4 fruit fly cellular contexts compared by ENCODE assay signal in genomic region chrX:18703875-18704274, dm6.
TF ChIP-seq lines count a peak whose summit lies in the region.

No protein-coding gene starts in this region.

- TF ChIP-seq CTCF in S2 (optimal IDR thresholded peaks at IDR 0.05; lab: Kevin White, UChicago), result peak; percentile 90 to 92
- peak; percentile 89 for TF ChIP-seq CTCF in whole organism, embryonic (GFP tag; optimal IDR thresholded peaks at IDR 0.05; lab: Kevin White, UChicago)

TF ChIP-seq in whole organism, embryonic, 481 proteins besides CTCF, POLR2A, EP300 and RAD21:
- TF ChIP-seq CG32532 (GFP tag; IDR thresholded peaks at IDR 0.05; lab: Robert Waterston, UW), result 0 out of 2 replicates have a peak, but pooled peaks have one; percentile 14
- peak; percentile 79 for TF ChIP-seq Dip2 (GFP tag; IDR thresholded peaks at IDR 0.05; lab: Robert Waterston, UW)
- TF ChIP-seq stwl (tag; optimal IDR thresholded peaks at IDR 0.05; lab: Kevin White, UChicago), result peak; percentile 29
- TF ChIP-seq Blimp-1 (GFP tag; optimal IDR thresholded peaks at IDR 0.05; lab: Kevin White, UChicago), result peak; percentile 4
- peak; percentile 51 for TF ChIP-seq CG18011 (GFP tag; optimal IDR thresholded peaks at IDR 0.05; lab: Kevin White, UChicago)
- peak; percentile 84 for TF ChIP-seq Deaf1 (tag; optimal IDR thresholded peaks at IDR 0.05; lab: Kevin White, UChicago)
- TF ChIP-seq ci (GFP tag; IDR thresholded peaks at IDR 0.05; lab: Robert Waterston, UW), result 0 out of 3 replicates have a peak, but pooled peaks have one; percentile 14
- peak; percentile 16 for TF ChIP-seq CG13894 (tag; optimal IDR thresholded peaks at IDR 0.05; lab: Kevin White, UChicago)
- TF ChIP-seq kay (GFP tag; optimal IDR thresholded peaks at IDR 0.05; lab: Kevin White, UChicago), result peak; percentile 61
- TF ChIP-seq CG8089 (GFP tag; optimal IDR thresholded peaks at IDR 0.05; lab: Kevin White, UChicago), result no peak
- TF ChIP-seq cas (GFP tag; IDR thresholded peaks at IDR 0.05; lab: Robert Waterston, UW), result no peak
- TF ChIP-seq zfh1 (GFP tag; IDR thresholded peaks at IDR 0.05; lab: Robert Waterston, UW), result 0 out of 3 replicates have a peak, but pooled peaks have one; percentile 28
- TF ChIP-seq pita (GFP tag; optimal IDR thresholded peaks at IDR 0.05; lab: Kevin White, UChicago), result peak; percentile 26
- TF ChIP-seq Mad (GFP tag; optimal IDR thresholded peaks at IDR 0.05; lab: Kevin White, UChicago), result no peak
- TF ChIP-seq Scr (GFP tag; IDR thresholded peaks at IDR 0.05; lab: Robert Waterston, UW; ENCODE audit: partially characterized antibody), result no peak
- TF ChIP-seq Ets65A (GFP tag; lab: Kevin White, UChicago), result peak; percentile 43

TF ChIP-seq in whole organism, prepupa, 60 proteins besides CTCF, POLR2A, EP300 and RAD21:
- TF ChIP-seq Hr4 (GFP tag; optimal IDR thresholded peaks at IDR 0.05; lab: Kevin White, UChicago) (no peak), dac (GFP tag; optimal IDR thresholded peaks at IDR 0.05; lab: Kevin White, UChicago) (no peak), svp (GFP tag; lab: Kevin White, UChicago) (peak; percentile 53), Eip75B (GFP tag; optimal IDR thresholded peaks at IDR 0.05; lab: Kevin White, UChicago) (no peak), CG6163 (GFP tag; IDR thresholded peaks at IDR 0.05; lab: Robert Waterston, UW) (0 out of 3 replicates have a peak, but pooled peaks have one; percentile 8)

TF ChIP-seq in whole organism, pupa, 21 proteins besides CTCF, POLR2A, EP300 and RAD21:
- TF ChIP-seq D1 (tag; optimal IDR thresholded peaks at IDR 0.05; lab: Kevin White, UChicago) (peak; percentile 28), CG8159 (tag; optimal IDR thresholded peaks at IDR 0.05; lab: Kevin White, UChicago) (no peak)
